Fruit fly (Drosophila melanogaster) whole organism, embryonic: Measurements from ENCODE around the gene dimm.

Experiments used
- Blimp-1 ChIP-seq: fragments of 200-800 bp; sonication (Bioruptor generic); optimal IDR thresholded peaks from 3 replicates; lab custom pipeline; 2018; ENCODE audit warnings: missing biosample characterization, missing genetic modification characterization, mild to moderate bottlenecking, moderate library complexity, missing genetic modification reagents
- C15 ChIP-seq: fragments of 200-800 bp; sonication (Bioruptor generic); IDR thresholded peaks from 3 replicates; pipeline ENCODE4 v1.3.6; 2022; ENCODE audit warnings: missing biosample characterization, missing genetic modification characterization
- CG10274 ChIP-seq: fragments of 200-800 bp; sonication (Bioruptor generic); optimal IDR thresholded peaks from 3 replicates; lab custom pipeline; 2017; ENCODE audit warnings: missing biosample characterization, mild to moderate bottlenecking, missing genetic modification characterization
- CG10543 ChIP-seq: fragments of 200-800 bp; sonication (Bioruptor generic); optimal IDR thresholded peaks from 3 replicates; lab custom pipeline; 2017; ENCODE audit warnings: missing biosample characterization, mild to moderate bottlenecking, missing genetic modification characterization, moderate library complexity
- CG12769 ChIP-seq: fragments of 200-800 bp; sonication (Bioruptor generic); optimal IDR thresholded peaks from 2 replicates; lab custom pipeline; 2019; ENCODE audit warnings: missing biosample characterization, mild to moderate bottlenecking, missing genetic modification characterization, moderate library complexity
- CG13287 ChIP-seq: fragments of 200-800 bp; sonication (Bioruptor generic); IDR thresholded peaks from 2 replicates; pipeline ENCODE4 v1.3.6; 2022; ENCODE audit warnings: missing biosample characterization, missing genetic modification characterization; ENCODE audit not compliant: partially characterized antibody
- CG14441 ChIP-seq: fragments of 200-800 bp; sonication (Bioruptor generic); IDR thresholded peaks from 2 replicates; pipeline ENCODE4 v1.3.6; 2022; ENCODE audit warnings: missing biosample characterization, missing genetic modification characterization
- CG1529 ChIP-seq: fragments of 200-800 bp; sonication (Bioruptor generic); optimal IDR thresholded peaks from 3 replicates; lab custom pipeline; 2018; ENCODE audit warnings: missing biosample characterization, missing genetic modification characterization
- CG15479 ChIP-seq: fragments of 200-800 bp; sonication (Bioruptor generic); optimal IDR thresholded peaks from 3 replicates; lab custom pipeline; 2019; ENCODE audit warnings: missing biosample characterization, mild to moderate bottlenecking, missing genetic modification characterization, moderate library complexity
- CG15514 ChIP-seq: fragments of 200-800 bp; sonication (Bioruptor generic); optimal IDR thresholded peaks from 3 replicates; lab custom pipeline; 2017; ENCODE audit warnings: missing biosample characterization, missing genetic modification characterization, mild to moderate bottlenecking, moderate library complexity, missing genetic modification reagents
- CG1647 ChIP-seq: fragments of 200-800 bp; sonication (Bioruptor generic); optimal IDR thresholded peaks from 3 replicates; lab custom pipeline; 2016; ENCODE audit warnings: missing biosample characterization, missing genetic modification characterization
- CG18476 ChIP-seq: fragments of 200-800 bp; sonication (Bioruptor generic); optimal IDR thresholded peaks from 2 replicates; lab custom pipeline; 2016; ENCODE audit warnings: missing biosample characterization, mild to moderate bottlenecking, missing genetic modification characterization
- CG18599 ChIP-seq: fragments of 200-800 bp; sonication (Bioruptor generic); optimal IDR thresholded peaks from 3 replicates; lab custom pipeline; 2017; ENCODE audit warnings: missing biosample characterization, missing genetic modification characterization, mild to moderate bottlenecking, moderate library complexity, missing genetic modification reagents
- CG2120 ChIP-seq: fragments of 200-800 bp; sonication (Bioruptor generic); optimal IDR thresholded peaks from 3 replicates; lab custom pipeline; 2016; ENCODE audit warnings: missing biosample characterization, missing genetic modification characterization
- CG2875 ChIP-seq: fragments of 200-800 bp; sonication (Bioruptor generic); optimal IDR thresholded peaks from 2 replicates; lab custom pipeline; 2017; ENCODE audit warnings: missing biosample characterization, mild to moderate bottlenecking, missing genetic modification characterization, missing genetic modification reagents
- CG34376 ChIP-seq: fragments of 200-800 bp; sonication (Bioruptor generic); optimal IDR thresholded peaks from 2 replicates; lab custom pipeline; 2018; ENCODE audit warnings: missing biosample characterization, mild to moderate bottlenecking, missing genetic modification characterization
- CG6272 ChIP-seq: fragments of 200-800 bp; sonication (Bioruptor generic); IDR thresholded peaks from 2 replicates; pipeline ENCODE4 v1.3.6; 2022; ENCODE audit warnings: missing biosample characterization, missing genetic modification characterization
- CG7987 ChIP-seq: fragments of 200-800 bp; sonication (Bioruptor generic); optimal IDR thresholded peaks from 2 replicates; lab custom pipeline; 2018; ENCODE audit warnings: missing biosample characterization, mild to moderate bottlenecking, missing genetic modification characterization, moderate library complexity
- CG8924 ChIP-seq: fragments of 200-800 bp; optimal IDR thresholded peaks from 3 replicates; lab custom pipeline; 2019; ENCODE audit warnings: missing biosample characterization, mild to moderate bottlenecking, missing genetic modification characterization, moderate library complexity
- CTCF ChIP-seq: fragments of 200-800 bp; sonication (Bioruptor generic); optimal IDR thresholded peaks from 2 replicates; lab custom pipeline; 2017; ENCODE audit warnings: missing biosample characterization, mild to moderate bottlenecking, missing genetic modification characterization, moderate library complexity
- Camta ChIP-seq: fragments of 200-800 bp; sonication (Bioruptor generic); optimal IDR thresholded peaks from 2 replicates; lab custom pipeline; 2016; ENCODE audit warnings: missing biosample characterization, missing genetic modification characterization
- CrebB ChIP-seq: fragments of 200-800 bp; sonication (Bioruptor generic); optimal IDR thresholded peaks from 3 replicates; lab custom pipeline; 2018; ENCODE audit warnings: missing biosample characterization, mild to moderate bottlenecking, missing genetic modification characterization
- D ChIP-seq, 2 experiments: fragments of 200-800 bp in 1 of 2; fragments of >200 bp in 1 of 2; sonication (Bioruptor generic) in 1 of 2; optimal IDR thresholded peaks; 2 replicates in 1 of 2; 3 replicates in 1 of 2; lab custom pipeline; 2017; ENCODE audit warnings: mild to moderate bottlenecking in 1 of 2, missing biosample characterization in 1 of 2, missing genetic modification characterization in 1 of 2, missing genetic modification reagents in 1 of 2
- Deaf1 ChIP-seq: fragments of 200-800 bp; optimal IDR thresholded peaks from 3 replicates; lab custom pipeline; 2019; ENCODE audit warnings: missing biosample characterization, mild to moderate bottlenecking, missing genetic modification characterization, moderate library complexity
- Doc3 ChIP-seq: fragments of 200-800 bp; sonication (Bioruptor generic); IDR thresholded peaks from 3 replicates; pipeline ENCODE4 v1.3.6; 2022; ENCODE audit warnings: missing biosample characterization, missing genetic modification characterization; ENCODE audit not compliant: partially characterized antibody
- Ets65A ChIP-seq: fragments of 200-800 bp; sonication (Bioruptor generic); peaks from one replicate; lab custom pipeline; 2016; ENCODE audit warnings: missing biosample characterization, missing genetic modification characterization
- Fer1 ChIP-seq: fragments of 200-800 bp; sonication (Bioruptor generic); optimal IDR thresholded peaks from 2 replicates; lab custom pipeline; 2017; ENCODE audit warnings: missing biosample characterization, mild to moderate bottlenecking, missing genetic modification characterization
- H2.0 ChIP-seq: fragments of 200-800 bp; sonication (Bioruptor generic); IDR thresholded peaks from 2 replicates; pipeline ENCODE4 v1.3.6; 2022; ENCODE audit warnings: missing biosample characterization, missing genetic modification characterization
- Hand ChIP-seq: fragments of 200-800 bp; sonication (Bioruptor generic); optimal IDR thresholded peaks from 2 replicates; lab custom pipeline; 2017; ENCODE audit warnings: mild to moderate bottlenecking, missing biosample characterization, missing genetic modification reagents, missing genetic modification characterization
- Hmx ChIP-seq: fragments of 200-800 bp; sonication (Bioruptor generic); optimal IDR thresholded peaks from 2 replicates; lab custom pipeline; 2016; ENCODE audit warnings: missing biosample characterization, missing genetic modification characterization
- Med ChIP-seq: fragments of 200-800 bp; sonication (Bioruptor generic); peaks from one replicate; lab custom pipeline; 2016; ENCODE audit warnings: missing biosample characterization, missing genetic modification characterization, mild to moderate bottlenecking, inconsistent platforms, moderate library complexity
- NFAT ChIP-seq: fragments of 200-800 bp; sonication (Bioruptor generic); IDR thresholded peaks from 2 replicates; pipeline ENCODE4 v1.3.6; 2022; ENCODE audit warnings: missing biosample characterization, missing genetic modification characterization
- Ravus ChIP-seq: fragments of 200-800 bp; sonication (Bioruptor generic); IDR thresholded peaks from 2 replicates; pipeline ENCODE4 v1.3.6; 2022; ENCODE audit warnings: missing biosample characterization, missing genetic modification characterization
- TFAM ChIP-seq: fragments of 200-800 bp; sonication (Bioruptor generic); optimal IDR thresholded peaks from 2 replicates; lab custom pipeline; 2017; ENCODE audit warnings: missing biosample characterization, missing genetic modification characterization, inconsistent platforms
- aop ChIP-seq: fragments of 200-800 bp; sonication (Bioruptor generic); IDR thresholded peaks from 2 replicates; pipeline ENCODE4 v1.3.6; 2022; ENCODE audit warnings: missing biosample characterization, missing genetic modification characterization
- bowl ChIP-seq: fragments of 200-800 bp; sonication (Bioruptor generic); IDR thresholded peaks from 2 replicates; pipeline ENCODE4 v1.3.6; 2022; ENCODE audit warnings: missing biosample characterization, missing genetic modification characterization
- cwo ChIP-seq: fragments of 200-800 bp; sonication (Bioruptor generic); optimal IDR thresholded peaks from 3 replicates; lab custom pipeline; 2017; ENCODE audit warnings: missing biosample characterization, missing genetic modification characterization, mild to moderate bottlenecking, moderate library complexity, missing genetic modification reagents
- dan ChIP-seq: fragments of 200-800 bp; sonication (Bioruptor generic); IDR thresholded peaks from 2 replicates; pipeline ENCODE4 v1.3.6; 2022; ENCODE audit warnings: missing biosample characterization, missing genetic modification characterization
- exex ChIP-seq: fragments of 200-800 bp; sonication (Bioruptor generic); optimal IDR thresholded peaks from 4 replicates; lab custom pipeline; 2018; ENCODE audit warnings: missing biosample characterization, mild to moderate bottlenecking, missing genetic modification characterization, moderate library complexity
- grn ChIP-seq: fragments of 200-800 bp; sonication (Bioruptor generic); optimal IDR thresholded peaks from 3 replicates; lab custom pipeline; 2017; ENCODE audit warnings: missing biosample characterization, missing genetic modification characterization
- mirr ChIP-seq: fragments of 200-800 bp; sonication (Bioruptor generic); optimal IDR thresholded peaks from 3 replicates; lab custom pipeline; 2018; ENCODE audit warnings: missing biosample characterization, mild to moderate bottlenecking, missing genetic modification characterization
- org-1 ChIP-seq: fragments of 200-800 bp; sonication (Bioruptor generic); optimal IDR thresholded peaks from 2 replicates; lab custom pipeline; 2017; ENCODE audit warnings: missing biosample characterization, missing genetic modification characterization
- scrt ChIP-seq: fragments of 200-800 bp; sonication (Bioruptor generic); optimal IDR thresholded peaks from 2 replicates; lab custom pipeline; 2018; ENCODE audit warnings: missing biosample characterization, mild to moderate bottlenecking, missing genetic modification characterization, moderate library complexity
- sd ChIP-seq: fragments of 200-800 bp; sonication (Bioruptor generic); optimal IDR thresholded peaks from 3 replicates; lab custom pipeline; 2018; ENCODE audit warnings: missing biosample characterization, mild to moderate bottlenecking, missing genetic modification characterization, moderate library complexity
- sr ChIP-seq: fragments of 200-800 bp; sonication (Bioruptor generic); IDR thresholded peaks from 3 replicates; pipeline ENCODE4 v1.3.6; 2022; ENCODE audit warnings: missing biosample characterization, missing genetic modification characterization
- sug ChIP-seq: fragments of 200-800 bp; optimal IDR thresholded peaks from 2 replicates; lab custom pipeline; 2019; ENCODE audit warnings: missing biosample characterization, mild to moderate bottlenecking, missing genetic modification characterization, moderate library complexity

Gene dimm

dm6 chr2L:21299564-21299963, 32.0 kb upstream of the dimm start (continued):
- TF ChIP-seq Blimp-1 (GFP tag; lab: Kevin White, UChicago), result no peak
- TF ChIP-seq aop (GFP tag; lab: Robert Waterston, UW), result no peak
- TF ChIP-seq cwo (GFP tag; lab: Kevin White, UChicago), result peak; percentile 18
- TF ChIP-seq NFAT, result no peak
- peak; percentile 94 for TF ChIP-seq CG7987
- peak; percentile 57 for TF ChIP-seq CTCF (GFP tag; lab: Kevin White, UChicago)
- TF ChIP-seq CrebB, result no peak
- no peak for TF ChIP-seq bowl
- TF ChIP-seq Hmx (GFP tag; lab: Kevin White, UChicago), result no peak
- no peak for TF ChIP-seq CG15514 (GFP tag; lab: Kevin White, UChicago)
- TF ChIP-seq CG18476 (GFP tag; lab: Kevin White, UChicago), result no peak
- TF ChIP-seq D (optimal IDR thresholded peaks at IDR 0.05; lab: Kevin White, UChicago), result no peak
- no peak for TF ChIP-seq D (GFP tag; optimal IDR thresholded peaks at IDR 0.05; lab: Kevin White, UChicago)
- TF ChIP-seq, all 482 proteins: peak for 7

- TF ChIP-seq Med (GFP tag; lab: Kevin White, UChicago), result peak; percentile 48
- TF ChIP-seq Ets65A (GFP tag; lab: Kevin White, UChicago), result peak; percentile 25
- TF ChIP-seq CG8924, result no peak
Measured at dm6 chr2L:21302064-21302463, 29.5 kb upstream of the dimm start.

- TF ChIP-seq Camta (GFP tag; lab: Kevin White, UChicago) (no peak), Ravus (GFP tag; lab: Robert Waterston, UW) (no peak), exex (tag; lab: Kevin White, UChicago) (peak; percentile 80), CG2120 (GFP tag; lab: Kevin White, UChicago) (no peak), Hand (peak; percentile 7), CG2875 (GFP tag; lab: Kevin White, UChicago) (no peak), CG1529 (GFP tag; lab: Kevin White, UChicago) (no peak), CG10274 (GFP tag; lab: Kevin White, UChicago) (peak; percentile 93), Fer1 (GFP tag; lab: Kevin White, UChicago) (no peak), org-1 (GFP tag; lab: Kevin White, UChicago) (no peak), CG14441 (GFP tag; lab: Robert Waterston, UW) (no peak), sd (tag; lab: Kevin White, UChicago) (peak; percentile 52), mirr (GFP tag; lab: Kevin White, UChicago) (peak; percentile 70), CG1647 (GFP tag; lab: Kevin White, UChicago) (no peak), CG34376 (peak; percentile 92), CG12769 (tag; lab: Kevin White, UChicago) (peak; percentile 13), sug (tag; lab: Kevin White, UChicago) (peak; percentile 81), CG15479 (GFP tag; lab: Kevin White, UChicago) (peak; percentile 32), TFAM (no peak), Deaf1 (peak; percentile 83), dan (GFP tag; lab: Robert Waterston, UW) (no peak), scrt (GFP tag; lab: Kevin White, UChicago) (no peak), C15 (GFP tag; lab: Robert Waterston, UW) (0 out of 3 replicates have a peak, but pooled peaks have one; percentile 7), CG18599 (GFP tag; lab: Kevin White, UChicago) (peak; percentile 36), H2.0 (GFP tag; lab: Robert Waterston, UW) (no peak), Doc3 (no peak), grn (GFP tag; lab: Kevin White, UChicago) (peak; percentile 15), CG13287 (GFP tag; lab: Robert Waterston, UW) (no peak), sr (GFP tag; lab: Robert Waterston, UW) (no peak), CG10543 (peak; percentile 67), cwo (GFP tag; lab: Kevin White, UChicago) (peak; percentile 81), CG6272 (GFP tag; lab: Robert Waterston, UW) (no peak)
Measured at dm6 chr2L:21303655-21304532, 27.7 kb upstream of the dimm start.
